Fruit fly (Drosophila melanogaster): ENCODE data around the gene CG3557.

The CG3557 gene

DNA sequence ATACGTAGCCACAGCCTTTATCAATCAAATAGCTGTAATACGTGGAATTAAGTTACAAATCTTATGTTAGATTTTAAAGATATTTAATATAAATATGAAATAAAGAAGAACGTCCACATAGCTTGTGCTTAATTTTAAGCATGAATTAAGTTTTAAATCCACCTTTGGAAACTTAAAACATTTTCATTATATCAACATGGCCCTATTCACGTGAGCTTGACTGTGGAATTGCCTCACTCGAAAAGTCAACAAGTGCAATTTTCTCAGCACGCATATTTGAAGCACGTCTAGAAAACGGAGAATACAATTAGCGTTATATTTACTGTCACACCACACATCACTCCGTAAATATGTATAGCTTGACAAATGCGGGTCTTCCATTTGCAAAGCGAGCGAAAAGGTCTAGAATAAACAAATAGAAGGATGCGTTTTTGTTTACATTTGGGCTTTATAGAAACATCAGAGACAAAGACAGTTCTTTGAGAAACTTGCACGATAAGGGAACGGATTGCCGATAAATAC, 21.9 kb downstream of the CG3557 start (continued):
- TF ChIP-seq tgo (GFP tag; IDR thresholded peaks at IDR 0.05) = peak; percentile 82
- no peak for TF ChIP-seq eve (GFP tag; optimal IDR thresholded peaks at IDR 0.05)
- peak; percentile 94 for TF ChIP-seq CG13424 (tag; optimal IDR thresholded peaks at IDR 0.05)
- no peak for TF ChIP-seq knrl (GFP tag; IDR thresholded peaks at IDR 0.05; ENCODE audit: partially characterized antibody)
- TF ChIP-seq h (optimal IDR thresholded peaks at IDR 0.05) = no peak
- peak; percentile 54 for TF ChIP-seq Mes4 (GFP tag; optimal IDR thresholded peaks at IDR 0.05)
- peak; percentile 93 for TF ChIP-seq Med (GFP tag)
- TF ChIP-seq Aef1 (GFP tag; IDR thresholded peaks at IDR 0.05) = peak; percentile 83
- TF ChIP-seq nau (GFP tag; optimal IDR thresholded peaks at IDR 0.05) = peak; percentile 88
- peak; percentile 61; the same call in 1 of the 2 replicates for TF ChIP-seq CG10321 (GFP tag; IDR thresholded peaks at IDR 0.05)
- TF ChIP-seq Fer3 (tag; optimal IDR thresholded peaks at IDR 0.05) = peak; percentile 92
- peak; percentile 84 for TF ChIP-seq CG15011 (GFP tag; optimal IDR thresholded peaks at IDR 0.05)
- peak; percentile 33 for TF ChIP-seq eyg (GFP tag; optimal IDR thresholded peaks at IDR 0.05)
- TF ChIP-seq CG12744 (GFP tag; optimal IDR thresholded peaks at IDR 0.05) = peak; percentile 71
- TF ChIP-seq CG14014 (GFP tag; IDR thresholded peaks at IDR 0.05) = peak; percentile 90
- peak; percentile 43 for TF ChIP-seq cato (GFP tag; optimal IDR thresholded peaks at IDR 0.05; ENCODE audit: borderline replicate concordance)
- TF ChIP-seq CG2199 (GFP tag; IDR thresholded peaks at IDR 0.05) = peak; percentile 85
- TF ChIP-seq ap (GFP tag; IDR thresholded peaks at IDR 0.05) = peak; percentile 85
- peak; percentile 92 for TF ChIP-seq CG8388 (GFP tag; optimal IDR thresholded peaks at IDR 0.05)
- TF ChIP-seq pfk (GFP tag; optimal IDR thresholded peaks at IDR 0.05) = peak; percentile 29
- TF ChIP-seq E2f1 (GFP tag; IDR thresholded peaks at IDR 0.05) = peak; percentile 84
- TF ChIP-seq CTCF (GFP tag; optimal IDR thresholded peaks at IDR 0.05) = peak; percentile 32
- peak; percentile 40 for TF ChIP-seq slp2 (GFP tag; optimal IDR thresholded peaks at IDR 0.05)
- TF ChIP-seq CG2889 (GFP tag; IDR thresholded peaks at IDR 0.05) = no peak
- TF ChIP-seq CoRest (tag; optimal IDR thresholded peaks at IDR 0.05) = peak; percentile 91
- peak; percentile 77 for TF ChIP-seq sens-2 (GFP tag; IDR thresholded peaks at IDR 0.05)
- TF ChIP-seq CG16815 (GFP tag; optimal IDR thresholded peaks at IDR 0.05) = peak; percentile 71
- peak; percentile 69 for TF ChIP-seq maf-S (GFP tag; optimal IDR thresholded peaks at IDR 0.05)
- peak; percentile 79; the same call in 1 of the 2 replicates for TF ChIP-seq ara (GFP tag; IDR thresholded peaks at IDR 0.05)
- TF ChIP-seq seq (GFP tag; IDR thresholded peaks at IDR 0.05) = peak; percentile 91
- TF ChIP-seq lmd (GFP tag; IDR thresholded peaks at IDR 0.05) = peak; percentile 80
- TF ChIP-seq bbx (GFP tag; IDR thresholded peaks at IDR 0.05; ENCODE audit: partially characterized antibody) = no peak
- TF ChIP-seq Poxn (GFP tag; IDR thresholded peaks at IDR 0.05) = 0 out of 2 replicates have a peak, but pooled peaks have one; percentile 10
- TF ChIP-seq CG2678 (tag; optimal IDR thresholded peaks at IDR 0.05) = peak; percentile 95
- TF ChIP-seq fd3F (GFP tag; optimal IDR thresholded peaks at IDR 0.05) = peak; percentile 89
- TF ChIP-seq Sin3A (optimal IDR thresholded peaks at IDR 0.05) = no peak
- peak; percentile 97 for TF ChIP-seq Drgx (GFP tag; IDR thresholded peaks at IDR 0.05)
- no peak for TF ChIP-seq jumu (GFP tag; optimal IDR thresholded peaks at IDR 0.05)
- TF ChIP-seq CG5180 (GFP tag; optimal IDR thresholded peaks at IDR 0.05) = peak; percentile 81
- TF ChIP-seq run (tag; optimal IDR thresholded peaks at IDR 0.05) = peak; percentile 91
- TF ChIP-seq CG17328 (GFP tag; IDR thresholded peaks at IDR 0.05) = peak; percentile 89
- peak; percentile 85 for TF ChIP-seq CG13775 (GFP tag; optimal IDR thresholded peaks at IDR 0.05)
- TF ChIP-seq Camta (GFP tag; optimal IDR thresholded peaks at IDR 0.05) = peak; percentile 72
- TF ChIP-seq Fer1 (GFP tag; optimal IDR thresholded peaks at IDR 0.05) = peak; percentile 92
- TF ChIP-seq bsh (GFP tag; optimal IDR thresholded peaks at IDR 0.05) = peak; percentile 90 to 95
- peak; percentile 59 for TF ChIP-seq CG10565 (GFP tag; optimal IDR thresholded peaks at IDR 0.05)
- TF ChIP-seq tna (GFP tag; IDR thresholded peaks at IDR 0.05; ENCODE audit: partially characterized antibody) = no peak
- peak; percentile 47 for TF ChIP-seq CG13123 (GFP tag; optimal IDR thresholded peaks at IDR 0.05)
- no peak for TF ChIP-seq Gsc (GFP tag; IDR thresholded peaks at IDR 0.05)
- 0 out of 2 replicates have a peak, but pooled peaks have one; percentile 24 for TF ChIP-seq crol (GFP tag; IDR thresholded peaks at IDR 0.05)
- TF ChIP-seq org-1 (GFP tag; optimal IDR thresholded peaks at IDR 0.05) = peak; percentile 77
- TF ChIP-seq abd-A (tag; optimal IDR thresholded peaks at IDR 0.05) = no peak

Measured in whole organism, embryonic.